ENCODE assay signal across 3 fruit fly cellular contexts in the genomic region with DNA sequence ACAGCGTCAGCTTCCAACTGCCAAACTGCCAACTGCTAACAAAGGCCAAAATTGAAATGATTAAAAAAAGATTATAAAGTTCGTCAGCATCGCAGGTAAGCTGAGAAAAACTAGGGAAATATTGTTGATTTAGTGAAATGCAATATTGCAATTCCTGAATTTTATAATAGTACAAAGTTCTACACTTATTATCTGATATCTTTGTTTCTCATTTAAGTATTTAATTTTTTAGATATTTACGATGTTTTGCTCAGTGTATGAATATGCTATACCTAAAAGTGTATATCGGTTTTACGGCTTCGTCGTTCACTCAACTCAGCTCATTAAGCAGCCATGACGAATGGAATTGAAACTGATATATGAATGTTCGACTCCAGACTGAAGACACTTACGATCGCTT.
TF ChIP-seq lines count a peak whose summit lies in the region.

No protein-coding gene starts in this region.

TF ChIP-seq in whole organism, embryonic, 481 proteins besides CTCF, POLR2A, EP300 and RAD21 (continued from another document and continues in another):
- TF ChIP-seq CG13775 (GFP tag; optimal IDR thresholded peaks at IDR 0.05; lab: Kevin White, UChicago) (no peak), Abd-B (GFP tag; optimal IDR thresholded peaks at IDR 0.05; lab: Kevin White, UChicago) (peak; percentile 38), CoRest (tag; optimal IDR thresholded peaks at IDR 0.05; lab: Kevin White, UChicago) (peak; percentile 15), CG17328 (GFP tag; IDR thresholded peaks at IDR 0.05; lab: Robert Waterston, UW) (peak; percentile 29; the same call in 1 of the 2 replicates), hbn (GFP tag; IDR thresholded peaks at IDR 0.05; lab: Robert Waterston, UW; ENCODE audit: partially characterized antibody) (no peak), fd102C (GFP tag; optimal IDR thresholded peaks at IDR 0.05; lab: Kevin White, UChicago) (no peak), CG11504 (tag; optimal IDR thresholded peaks at IDR 0.05; lab: Kevin White, UChicago) (peak; percentile 64), Hr51 (GFP tag; optimal IDR thresholded peaks at IDR 0.05; lab: Kevin White, UChicago) (peak in 1 of 2 experiments; percentile 28), prd (optimal IDR thresholded peaks at IDR 0.05; lab: Kevin White, UChicago) (no peak), prd (GFP tag; IDR thresholded peaks at IDR 0.05; lab: Robert Waterston, UW) (peak; percentile 46; the same call in 2 of the 3 replicates), C15 (GFP tag; IDR thresholded peaks at IDR 0.05; lab: Robert Waterston, UW) (no peak), NC2β (GFP tag; optimal IDR thresholded peaks at IDR 0.05; lab: Kevin White, UChicago) (no peak), jumu (GFP tag; optimal IDR thresholded peaks at IDR 0.05; lab: Kevin White, UChicago) (no peak), CG31441 (GFP tag; IDR thresholded peaks at IDR 0.05; lab: Robert Waterston, UW) (peak; percentile 38; the same call in 1 of the 2 replicates), vvl (GFP tag; IDR thresholded peaks at IDR 0.05; lab: Robert Waterston, UW) (peak; percentile 45; the same call in 1 of the 2 replicates), Med (GFP tag; lab: Kevin White, UChicago) (peak; percentile 62), gem (tag; optimal IDR thresholded peaks at IDR 0.05; lab: Kevin White, UChicago) (peak; percentile 62), en (GFP tag; optimal IDR thresholded peaks at IDR 0.05; lab: Kevin White, UChicago) (no peak), nmo (GFP tag; optimal IDR thresholded peaks at IDR 0.05; lab: Kevin White, UChicago) (peak; percentile 19), CG9932 (GFP tag; IDR thresholded peaks at IDR 0.05; lab: Robert Waterston, UW) (no peak), CG9727 (GFP tag; optimal IDR thresholded peaks at IDR 0.05; lab: Kevin White, UChicago) (peak; percentile 6), CG6254 (GFP tag; optimal IDR thresholded peaks at IDR 0.05; lab: Kevin White, UChicago) (no peak), cad (GFP tag; optimal IDR thresholded peaks at IDR 0.05; lab: Kevin White, UChicago) (no peak), CG3838 (GFP tag; optimal IDR thresholded peaks at IDR 0.05; lab: Kevin White, UChicago) (no peak), ken (GFP tag; IDR thresholded peaks at IDR 0.05; lab: Robert Waterston, UW) (no peak), CG6654 (GFP tag; optimal IDR thresholded peaks at IDR 0.05; lab: Kevin White, UChicago) (no peak), CG10321 (GFP tag; IDR thresholded peaks at IDR 0.05; lab: Robert Waterston, UW) (no peak), CG3995 (GFP tag; optimal IDR thresholded peaks at IDR 0.05; lab: Kevin White, UChicago) (no peak), pfk (GFP tag; optimal IDR thresholded peaks at IDR 0.05; lab: Kevin White, UChicago) (no peak), CG2712 (tag; optimal IDR thresholded peaks at IDR 0.05; lab: Kevin White, UChicago) (peak; percentile 35), CG2678 (tag; optimal IDR thresholded peaks at IDR 0.05; lab: Kevin White, UChicago) (peak; percentile 36), grau (tag; optimal IDR thresholded peaks at IDR 0.05; lab: Kevin White, UChicago) (peak; percentile 30), HLH3B (GFP tag; IDR thresholded peaks at IDR 0.05; lab: Robert Waterston, UW) (0 out of 2 replicates have a peak, but pooled peaks have one; percentile 18), ap (GFP tag; IDR thresholded peaks at IDR 0.05; lab: Robert Waterston, UW) (peak; percentile 23; the same call in 1 of the 2 replicates), CG8924 (tag; optimal IDR thresholded peaks at IDR 0.05; lab: Kevin White, UChicago) (peak; percentile 6), E2f1 (GFP tag; IDR thresholded peaks at IDR 0.05; lab: Robert Waterston, UW) (no peak), cas (GFP tag; IDR thresholded peaks at IDR 0.05; lab: Robert Waterston, UW) (no peak), CG17612 (GFP tag; IDR thresholded peaks at IDR 0.05; lab: Robert Waterston, UW) (no peak), CG10267 (tag; optimal IDR thresholded peaks at IDR 0.05; lab: Kevin White, UChicago) (peak; percentile 30), CG13624 (GFP tag; optimal IDR thresholded peaks at IDR 0.05; lab: Kevin White, UChicago) (no peak), Rx (GFP tag; IDR thresholded peaks at IDR 0.05; lab: Robert Waterston, UW) (no peak), Rfx (GFP tag; IDR thresholded peaks at IDR 0.05; lab: Robert Waterston, UW) (no peak), schlank (tag; optimal IDR thresholded peaks at IDR 0.05; lab: Kevin White, UChicago) (no peak)

TF ChIP-seq in whole organism, prepupa, 60 proteins besides CTCF, POLR2A, EP300 and RAD21 (continued from another document):
- no peak for TF ChIP-seq Hr4 (GFP tag; optimal IDR thresholded peaks at IDR 0.05; lab: Kevin White, UChicago)
- no peak for TF ChIP-seq CG11762 (GFP tag; optimal IDR thresholded peaks at IDR 0.05; lab: Kevin White, UChicago; ENCODE audit: insufficient read depth)
- peak; percentile 49 for TF ChIP-seq Sox102F (GFP tag; optimal IDR thresholded peaks at IDR 0.05; lab: Kevin White, UChicago)
- no peak for TF ChIP-seq fkh (GFP tag; optimal IDR thresholded peaks at IDR 0.05; lab: Kevin White, UChicago)
- peak; percentile 31 for TF ChIP-seq Ets96B (tag; optimal IDR thresholded peaks at IDR 0.05; lab: Kevin White, UChicago)
- TF ChIP-seq Eip75B (GFP tag; optimal IDR thresholded peaks at IDR 0.05; lab: Kevin White, UChicago): no peak
- no peak for TF ChIP-seq Gug (GFP tag; IDR thresholded peaks at IDR 0.05; lab: Robert Waterston, UW)
- TF ChIP-seq CG4318 (GFP tag; optimal IDR thresholded peaks at IDR 0.05; lab: Kevin White, UChicago): no peak
- no peak for TF ChIP-seq salr (GFP tag; optimal IDR thresholded peaks at IDR 0.05; lab: Kevin White, UChicago)
- TF ChIP-seq CG16779 (tag; optimal IDR thresholded peaks at IDR 0.05; lab: Kevin White, UChicago): no peak
- TF ChIP-seq Hr39 (GFP tag; optimal IDR thresholded peaks at IDR 0.05; lab: Kevin White, UChicago): peak; percentile 54
- peak; percentile 60 for TF ChIP-seq Eip78C (GFP tag; lab: Kevin White, UChicago)
- TF ChIP-seq pdm3 (GFP tag; optimal IDR thresholded peaks at IDR 0.05; lab: Kevin White, UChicago): peak; percentile 25
- TF ChIP-seq CG11294 (GFP tag; IDR thresholded peaks at IDR 0.05; lab: Robert Waterston, UW): no peak
- peak; percentile 56 for TF ChIP-seq cyc (GFP tag; optimal IDR thresholded peaks at IDR 0.05; lab: Kevin White, UChicago)
- no peak for TF ChIP-seq dsx (GFP tag; optimal IDR thresholded peaks at IDR 0.05; lab: Kevin White, UChicago; ENCODE audit: poor library complexity, severe bottlenecking)
- TF ChIP-seq fd59A (GFP tag; optimal IDR thresholded peaks at IDR 0.05; lab: Kevin White, UChicago): no peak
- no peak for TF ChIP-seq dac (GFP tag; optimal IDR thresholded peaks at IDR 0.05; lab: Kevin White, UChicago)
- TF ChIP-seq CG6163 (GFP tag; IDR thresholded peaks at IDR 0.05; lab: Robert Waterston, UW): 0 out of 3 replicates have a peak, but pooled peaks have one; percentile 6
- no peak for TF ChIP-seq Blimp-1 (GFP tag; optimal IDR thresholded peaks at IDR 0.05; lab: Kevin White, UChicago)
- TF ChIP-seq vri (GFP tag; optimal IDR thresholded peaks at IDR 0.05; lab: Kevin White, UChicago): no peak
- peak; percentile 21 for TF ChIP-seq CG8319 (GFP tag; optimal IDR thresholded peaks at IDR 0.05; lab: Kevin White, UChicago)
- peak; percentile 42 for TF ChIP-seq CG6792 (GFP tag; optimal IDR thresholded peaks at IDR 0.05; lab: Kevin White, UChicago)
- no peak for TF ChIP-seq CG1621 (tag; optimal IDR thresholded peaks at IDR 0.05; lab: Kevin White, UChicago)
- TF ChIP-seq CG31627 (GFP tag; optimal IDR thresholded peaks at IDR 0.05; lab: Kevin White, UChicago): peak; percentile 61
- no peak for TF ChIP-seq eg (GFP tag; IDR thresholded peaks at IDR 0.05; lab: Robert Waterston, UW)
- TF ChIP-seq fd85E (GFP tag; optimal IDR thresholded peaks at IDR 0.05; lab: Kevin White, UChicago): no peak
- peak; percentile 60 for TF ChIP-seq lz (GFP tag; optimal IDR thresholded peaks at IDR 0.05; lab: Kevin White, UChicago)
- TF ChIP-seq ss (GFP tag; optimal IDR thresholded peaks at IDR 0.05; lab: Kevin White, UChicago): peak in 1 of 2 experiments; percentile 4
- TF ChIP-seq Lpt (GFP tag; optimal IDR thresholded peaks at IDR 0.05; lab: Kevin White, UChicago): no peak
- peak; percentile 19 for TF ChIP-seq CG8632 (GFP tag; optimal IDR thresholded peaks at IDR 0.05; lab: Kevin White, UChicago)
- no peak for TF ChIP-seq net (GFP tag; optimal IDR thresholded peaks at IDR 0.05; lab: Kevin White, UChicago)
- TF ChIP-seq CG7368 (GFP tag; optimal IDR thresholded peaks at IDR 0.05; lab: Kevin White, UChicago): no peak
- TF ChIP-seq Met (GFP tag; optimal IDR thresholded peaks at IDR 0.05; lab: Kevin White, UChicago): peak; percentile 66
- peak; percentile 15 for TF ChIP-seq CG10669 (GFP tag; optimal IDR thresholded peaks at IDR 0.05; lab: Kevin White, UChicago)
- TF ChIP-seq Sox14 (GFP tag; optimal IDR thresholded peaks at IDR 0.05; lab: Kevin White, UChicago): peak; percentile 35
- no peak for TF ChIP-seq CG6854 (GFP tag; optimal IDR thresholded peaks at IDR 0.05; lab: Kevin White, UChicago)

TF ChIP-seq in whole organism, wandering third instar larva, 38 proteins besides CTCF, POLR2A, EP300 and RAD21 (continued from another document):
- TF ChIP-seq br (GFP tag; optimal IDR thresholded peaks at IDR 0.05; lab: Kevin White, UChicago) (peak; percentile 24), N (GFP tag; optimal IDR thresholded peaks at IDR 0.05; lab: Kevin White, UChicago) (no peak)
